Worm (Caenorhabditis elegans) whole organism, L3 larva: ENCODE measurements around the gene gid-7.

Experiments
- R02D3.7 ChIP-seq: fragments of 150-350 bp; optimal IDR thresholded peaks from 2 replicates; lab custom pipeline; 2014; ENCODE audit warnings: missing biosample characterization, missing genetic modification characterization
- ZK546.5 ChIP-seq: sonication (generic microtip); optimal IDR thresholded peaks from 2 replicates; lab custom pipeline; 2017; ENCODE audit warnings: missing biosample characterization, missing genetic modification characterization
- ama-1 ChIP-seq: fragments of 150-350 bp; optimal IDR thresholded peaks from 2 replicates; lab custom pipeline; 2018
- ceh-16 ChIP-seq: sonication (generic microtip); optimal IDR thresholded peaks from 2 replicates; lab custom pipeline; 2017; ENCODE audit warnings: missing biosample characterization, missing genetic modification characterization
- ceh-28 ChIP-seq: fragments of 150-350 bp; optimal IDR thresholded peaks from 2 replicates; lab custom pipeline; 2014; ENCODE audit warnings: missing biosample characterization, missing genetic modification reagents, missing genetic modification characterization
- ceh-82 ChIP-seq: fragments of 150-350 bp; optimal IDR thresholded peaks from 2 replicates; lab custom pipeline; 2014; ENCODE audit warnings: missing biosample characterization, missing genetic modification characterization
- ceh-9 ChIP-seq: sonication (generic microtip); optimal IDR thresholded peaks from 2 replicates; lab custom pipeline; 2018; ENCODE audit warnings: missing biosample characterization, missing genetic modification characterization
- daf-12 ChIP-seq: fragments of 150-350 bp; optimal IDR thresholded peaks from 2 replicates; lab custom pipeline; 2014; ENCODE audit warnings: missing biosample characterization, missing genetic modification reagents, missing genetic modification characterization
- egl-27 ChIP-seq: sonication (generic microtip); optimal IDR thresholded peaks from 4 replicates; lab custom pipeline; 2017; ENCODE audit warnings: missing biosample characterization, missing genetic modification reagents, missing genetic modification characterization
- elt-1 ChIP-seq: fragments of 150-350 bp; optimal IDR thresholded peaks from 2 replicates; lab custom pipeline; 2014; ENCODE audit warnings: missing biosample characterization, missing genetic modification characterization
- elt-2 ChIP-seq: sonication (generic microtip); optimal IDR thresholded peaks from 2 replicates; lab custom pipeline; 2016; ENCODE audit warnings: missing genetic modification reagents, mild to moderate bottlenecking, missing genetic modification characterization, missing compliant biosample characterization
- fkh-2 ChIP-seq: fragments of 150-350 bp; optimal IDR thresholded peaks from 2 replicates; lab custom pipeline; 2014; ENCODE audit warnings: missing biosample characterization, missing genetic modification reagents, missing genetic modification characterization
- hmg-11 ChIP-seq: sonication (generic microtip); optimal IDR thresholded peaks from 2 replicates; lab custom pipeline; 2016; ENCODE audit warnings: missing genetic modification characterization, missing compliant biosample characterization
- jun-1 ChIP-seq: fragments of 150-350 bp; optimal IDR thresholded peaks from 2 replicates; lab custom pipeline; 2014; ENCODE audit warnings: missing biosample characterization, missing genetic modification reagents, missing genetic modification characterization
- lin-15B ChIP-seq: fragments of 150-350 bp; optimal IDR thresholded peaks from 2 replicates; lab custom pipeline; 2014; ENCODE audit warnings: missing biosample characterization, missing genetic modification characterization
- lin-39 ChIP-seq: fragments of 150-350 bp; optimal IDR thresholded peaks from 2 replicates; lab custom pipeline; 2018; ENCODE audit warnings: missing biosample characterization, missing genetic modification reagents, missing genetic modification characterization
- mml-1 ChIP-seq: fragments of 150-350 bp; sonication (generic microtip); optimal IDR thresholded peaks from 3 replicates; lab custom pipeline; 2014; ENCODE audit warnings: missing biosample characterization, missing genetic modification characterization
- nfya-1 ChIP-seq: sonication (generic microtip); optimal IDR thresholded peaks from 2 replicates; lab custom pipeline; 2017; ENCODE audit warnings: missing genetic modification characterization, mild to moderate bottlenecking, missing compliant biosample characterization, antibody characterized with exemption, moderate library complexity; ENCODE audit not compliant: insufficient read depth
- nhr-11 ChIP-seq: fragments of 150-350 bp; optimal IDR thresholded peaks from 2 replicates; lab custom pipeline; 2014; ENCODE audit warnings: missing biosample characterization, missing genetic modification characterization
- nhr-12 ChIP-seq: fragments of 150-350 bp; optimal IDR thresholded peaks from 2 replicates; lab custom pipeline; 2014; ENCODE audit warnings: missing biosample characterization, missing genetic modification characterization
- nhr-23 ChIP-seq: fragments of 150-350 bp; optimal IDR thresholded peaks from 2 replicates; lab custom pipeline; 2014; ENCODE audit warnings: missing biosample characterization, missing genetic modification reagents, missing genetic modification characterization
- nhr-237 ChIP-seq: fragments of 150-350 bp; optimal IDR thresholded peaks from 2 replicates; lab custom pipeline; 2014; ENCODE audit warnings: missing biosample characterization, missing genetic modification characterization
- nhr-25 ChIP-seq: sonication (generic microtip); optimal IDR thresholded peaks from 2 replicates; lab custom pipeline; 2017; ENCODE audit warnings: missing biosample characterization, missing genetic modification characterization
- nhr-28 ChIP-seq: fragments of 150-350 bp; optimal IDR thresholded peaks from 2 replicates; lab custom pipeline; 2014; ENCODE audit warnings: missing biosample characterization, missing genetic modification characterization
- nhr-43 ChIP-seq: sonication (generic microtip); optimal IDR thresholded peaks from 2 replicates; lab custom pipeline; 2016; ENCODE audit warnings: mild to moderate bottlenecking, missing genetic modification characterization, missing compliant biosample characterization; ENCODE audit not compliant: poor library complexity, severe bottlenecking
- nhr-67 ChIP-seq: fragments of 150-350 bp; optimal IDR thresholded peaks from 2 replicates; lab custom pipeline; 2014; ENCODE audit warnings: missing biosample characterization, missing genetic modification characterization
- nhr-77 ChIP-seq: fragments of 150-350 bp; optimal IDR thresholded peaks from 2 replicates; lab custom pipeline; 2014; ENCODE audit warnings: missing biosample characterization, missing genetic modification characterization
- pha-4 ChIP-seq: fragments of 150-350 bp; optimal IDR thresholded peaks from 2 replicates; lab custom pipeline; 2014; ENCODE audit warnings: missing biosample characterization, missing genetic modification reagents, missing genetic modification characterization
- pqm-1 ChIP-seq: fragments of 150-350 bp; optimal IDR thresholded peaks from 2 replicates; lab custom pipeline; 2017; ENCODE audit warnings: missing biosample characterization, missing genetic modification characterization, inconsistent platforms
- sea-2 ChIP-seq: fragments of 150-350 bp; sonication (generic microtip); optimal IDR thresholded peaks from 4 replicates; lab custom pipeline; 2014; ENCODE audit warnings: missing biosample characterization, missing genetic modification reagents, missing genetic modification characterization
- skn-1 ChIP-seq: fragments of 150-350 bp; optimal IDR thresholded peaks from 2 replicates; lab custom pipeline; 2014; ENCODE audit warnings: missing biosample characterization, missing genetic modification characterization
- snpc-4 ChIP-seq: fragments of 150-350 bp; optimal IDR thresholded peaks from 2 replicates; lab custom pipeline; 2014; ENCODE audit warnings: missing biosample characterization, missing genetic modification characterization
- tbx-2 ChIP-seq: sonication (generic microtip); optimal IDR thresholded peaks from 2 replicates; lab custom pipeline; 2016; ENCODE audit warnings: mild to moderate bottlenecking, missing genetic modification characterization, missing compliant biosample characterization
- unc-39 ChIP-seq: sonication (generic microtip); optimal IDR thresholded peaks from 4 replicates; lab custom pipeline; 2017; ENCODE audit warnings: missing biosample characterization, missing genetic modification characterization
- ztf-11 ChIP-seq: fragments of 150-350 bp; optimal IDR thresholded peaks from 2 replicates; lab custom pipeline; 2014; ENCODE audit warnings: missing biosample characterization, missing genetic modification characterization

The gid-7 gene

ce11 chrV:3711544-3711943 lies 45.3 kb downstream of the gid-7 start:
- no peak for TF ChIP-seq ama-1 (lab: Kevin White, UChicago)
- TF ChIP-seq snpc-4 (tag; lab: Kevin White, UChicago), result no peak
- no peak for TF ChIP-seq ceh-16 (tag; lab: Kevin White, UChicago)
- TF ChIP-seq elt-1 (tag; lab: Kevin White, UChicago), result no peak
- no peak for TF ChIP-seq ceh-82 (tag; lab: Kevin White, UChicago)
- no peak for TF ChIP-seq unc-39 (tag; lab: Kevin White, UChicago)
- no peak for TF ChIP-seq pqm-1 (tag; lab: Kevin White, UChicago)
- no peak for TF ChIP-seq nhr-28 (tag; lab: Kevin White, UChicago)
- no peak for TF ChIP-seq sea-2 (GFP tag; lab: Kevin White, UChicago)
- no peak for TF ChIP-seq ceh-28 (tag; lab: Kevin White, UChicago)
- TF ChIP-seq jun-1, result no peak
- no peak for TF ChIP-seq lin-15B (tag; lab: Kevin White, UChicago)
- no peak for TF ChIP-seq nhr-12 (tag; lab: Kevin White, UChicago)
- no peak for TF ChIP-seq hmg-11 (tag; lab: Kevin White, UChicago)
- TF ChIP-seq fkh-2 (tag; lab: Kevin White, UChicago), result no peak
- TF ChIP-seq daf-12 (tag; lab: Kevin White, UChicago), result no peak
- no peak for TF ChIP-seq elt-2 (tag; lab: Kevin White, UChicago)
- TF ChIP-seq nhr-43, result no peak
- no peak for TF ChIP-seq nhr-237 (tag; lab: Kevin White, UChicago)
- no peak for TF ChIP-seq nhr-23 (tag; lab: Kevin White, UChicago)

- peak; percentile 60 for TF ChIP-seq nfya-1 (tag; lab: Kevin White, UChicago)
These were observed 49.3 kb downstream of the gid-7 start for ce11 chrV:3707560-3707959.

ce11 chrV:3706893-3707292 lies 50.0 kb downstream of the gid-7 start:
- TF ChIP-seq ceh-82 (tag; lab: Kevin White, UChicago) (no peak), elt-1 (tag; lab: Kevin White, UChicago) (no peak), ceh-9 (tag; lab: Kevin White, UChicago) (no peak), pha-4 (tag; lab: Kevin White, UChicago) (no peak), hmg-11 (tag; lab: Kevin White, UChicago) (no peak), fkh-2 (tag; lab: Kevin White, UChicago) (no peak), nhr-25 (tag; lab: Kevin White, UChicago) (no peak)

DNA sequence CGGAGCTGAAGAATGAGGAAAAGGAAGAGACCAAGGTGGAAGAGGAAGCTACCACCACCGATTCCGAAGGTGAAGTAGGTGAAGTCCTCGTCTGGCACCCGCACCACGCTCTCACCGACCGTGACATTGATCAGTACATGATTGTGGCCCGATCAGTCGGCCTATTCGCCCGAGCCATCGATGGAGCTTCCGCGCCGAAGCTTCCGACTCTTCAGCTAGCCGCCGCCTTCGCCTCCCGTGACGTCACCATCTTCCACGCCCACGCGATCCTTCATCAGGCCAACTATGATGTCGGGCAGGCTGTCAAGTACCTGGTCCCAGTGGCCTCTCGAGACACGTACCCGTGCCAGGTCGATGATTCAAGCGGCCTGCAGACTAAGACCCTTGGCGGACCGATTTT lies 50.7 kb downstream of the gid-7 start:
- TF ChIP-seq ceh-9 (tag; lab: Kevin White, UChicago) (no peak), nhr-77 (tag; lab: Kevin White, UChicago) (no peak), hmg-11 (tag; lab: Kevin White, UChicago) (no peak), lin-39 (tag; lab: Kevin White, UChicago) (no peak), skn-1 (no peak)

DNA sequence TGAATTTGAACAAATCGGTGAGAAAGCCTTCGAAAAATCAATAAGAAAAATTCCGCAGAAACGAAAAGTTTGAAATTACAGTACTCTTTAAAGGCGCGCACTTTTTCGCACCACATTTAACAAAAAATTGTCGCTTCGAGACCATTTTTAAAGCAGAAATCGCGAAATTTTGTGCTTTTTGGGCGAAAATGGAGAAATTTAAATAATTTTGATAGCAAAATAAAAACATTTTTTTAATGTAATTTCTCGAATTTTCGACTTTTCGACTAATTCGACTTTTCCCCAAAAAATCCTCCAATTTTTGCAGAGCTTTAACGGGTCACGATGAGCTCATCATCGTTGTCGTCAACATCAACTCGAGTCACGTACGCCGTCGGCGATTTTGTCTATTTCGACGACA lies 52.2 kb downstream of the gid-7 start, which contains the start of gene lin-40:
lin-40 (plus strand) TSS at position 301 of the 400 bp plus-strand sequence.
- TF ChIP-seq ztf-11 (tag; lab: Kevin White, UChicago) (no peak), egl-27 (tag; lab: Kevin White, UChicago) (no peak), ZK546.5 (tag; lab: Kevin White, UChicago) (no peak), elt-1 (tag; lab: Kevin White, UChicago) (no peak)

- TF ChIP-seq nhr-25 (tag; lab: Kevin White, UChicago), result peak; percentile 55
- peak; percentile 37 for TF ChIP-seq nhr-23 (tag; lab: Kevin White, UChicago)
- TF ChIP-seq pqm-1 (tag; lab: Kevin White, UChicago), result peak; percentile 41
- peak; percentile 20 for TF ChIP-seq tbx-2 (tag; lab: Kevin White, UChicago)
- TF ChIP-seq ceh-28 (tag; lab: Kevin White, UChicago), result peak; percentile 52
- TF ChIP-seq skn-1, result peak; percentile 31
- no peak for TF ChIP-seq nhr-77 (tag; lab: Kevin White, UChicago)
- TF ChIP-seq ZK546.5 (tag; lab: Kevin White, UChicago), result no peak
- peak; percentile 56 for TF ChIP-seq pha-4 (tag; lab: Kevin White, UChicago)
- peak; percentile 64 for TF ChIP-seq R02D3.7 (tag; lab: Kevin White, UChicago)
- peak; percentile 59 for TF ChIP-seq lin-39 (tag; lab: Kevin White, UChicago)
- peak; percentile 97 for TF ChIP-seq hmg-11 (tag; lab: Kevin White, UChicago)
- no peak for TF ChIP-seq egl-27 (tag; lab: Kevin White, UChicago)
- TF ChIP-seq elt-1 (tag; lab: Kevin White, UChicago), result no peak
- TF ChIP-seq nhr-11, result no peak
- no peak for TF ChIP-seq mml-1
- TF ChIP-seq nfya-1 (tag; lab: Kevin White, UChicago), result peak; percentile 87
- peak; percentile 50 for TF ChIP-seq elt-2 (tag; lab: Kevin White, UChicago)
- TF ChIP-seq nhr-67 (tag; lab: Kevin White, UChicago), result no peak
These were observed 53.0 kb downstream of the gid-7 start for ce11 chrV:3703888-3704287.
